Worm (Caenorhabditis elegans) whole organism, mixed stage, embryonic: ENCODE data around the gene plg-1.

Experiments used
- flh-1 ChIP-seq: fragments of 200-800 bp; sonication (Bioruptor generic); optimal IDR thresholded peaks from 2 replicates; lab custom pipeline; 2018; ENCODE audit warnings: mild to moderate bottlenecking, missing genetic modification characterization, moderate library complexity, missing compliant biosample characterization
- tbx-8 ChIP-seq: fragments of 200-800 bp; sonication (Bioruptor generic); optimal IDR thresholded peaks from 2 replicates; lab custom pipeline; 2018; ENCODE audit warnings: mild to moderate bottlenecking, missing genetic modification characterization, moderate library complexity, missing compliant biosample characterization
- unc-62 ChIP-seq: fragments of 150-350 bp; optimal IDR thresholded peaks from 2 replicates; lab custom pipeline; 2014; ENCODE audit warnings: missing biosample characterization, missing genetic modification reagents, missing genetic modification characterization
- zip-8 ChIP-seq: fragments of 150-350 bp; optimal IDR thresholded peaks from 2 replicates; lab custom pipeline; 2014; ENCODE audit warnings: missing biosample characterization, missing genetic modification characterization

DNA sequence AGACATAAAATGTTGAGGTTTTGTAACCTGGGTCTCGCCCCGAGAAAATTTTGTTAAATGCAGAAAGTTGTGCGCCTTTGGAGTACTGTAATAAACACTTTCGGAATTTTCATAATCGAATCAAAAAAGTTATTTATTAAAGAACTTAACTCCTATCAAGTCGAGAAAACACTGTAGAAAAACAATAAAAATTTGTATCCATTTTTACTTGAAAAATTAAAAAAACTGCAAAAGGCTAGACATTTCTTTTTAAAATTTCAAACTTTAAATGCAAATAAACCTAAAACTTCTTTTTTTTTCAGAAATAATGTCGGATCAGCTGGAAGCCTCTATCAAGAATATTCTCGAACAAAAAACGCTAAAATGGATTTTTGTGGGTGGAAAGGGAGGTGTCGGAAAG is 42.7 kb downstream of the plg-1 start, which contains the start of gene asna-1:
- TF ChIP-seq tbx-8 (GFP tag; lab: Kevin White, UChicago), result no peak
- TF ChIP-seq zip-8 (tag; lab: Kevin White, UChicago), result no peak
- no peak for TF ChIP-seq flh-1 (GFP tag; lab: Kevin White, UChicago)
- TF ChIP-seq unc-62 (GFP tag; lab: Kevin White, UChicago), result no peak
